Worm (Caenorhabditis elegans): ENCODE measurements around the gene C47A4.3.
A peak's percentile ranks its signal among the peaks of the same experiment; 100 is the strongest.

Gene C47A4.3

DNA sequence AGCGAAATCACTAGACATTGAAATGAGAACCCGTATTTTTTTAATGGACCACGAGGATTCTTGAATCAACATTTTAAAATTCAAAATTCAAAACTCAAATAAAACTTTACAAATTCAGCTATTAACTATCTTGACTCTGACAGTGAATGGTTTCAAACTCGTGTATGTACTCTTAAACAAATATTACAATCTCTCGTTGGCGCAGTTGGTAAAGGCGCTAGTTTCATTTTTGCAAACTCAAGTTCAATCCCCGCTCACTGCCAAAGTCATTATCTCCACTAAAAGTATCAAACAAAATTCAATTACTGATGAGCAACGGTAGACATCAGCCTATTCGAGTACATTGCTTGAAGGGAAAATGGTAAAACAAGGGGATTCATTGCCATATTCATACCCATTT is 40.7 kb downstream of the C47A4.3 start:
- peak; percentile 6 for TF ChIP-seq cnd-1 (tag; optimal IDR thresholded peaks at IDR 0.05)
- TF ChIP-seq nhr-2 (tag; optimal IDR thresholded peaks at IDR 0.05): no peak

DNA sequence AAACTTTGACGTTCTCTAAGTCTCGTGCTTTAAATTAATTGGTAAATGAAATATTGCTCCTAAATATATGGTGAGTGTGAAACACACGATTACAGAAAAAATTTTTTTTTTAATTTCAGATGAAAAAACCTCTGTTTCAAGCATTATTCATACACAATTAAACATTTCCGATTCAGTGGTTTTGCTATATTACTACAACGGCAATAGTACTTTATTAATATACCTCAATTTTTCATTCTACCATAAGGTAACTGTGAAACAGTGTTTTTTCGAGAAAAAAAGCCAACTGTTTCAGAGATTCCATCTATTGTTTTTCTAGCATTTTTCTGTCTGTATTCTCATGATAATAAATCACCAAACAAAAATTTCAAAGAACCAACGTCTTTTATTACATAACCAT is 41.3 kb downstream of the C47A4.3 start:
- no peak for TF ChIP-seq M03D4.4 (tag; optimal IDR thresholded peaks at IDR 0.05)
- no peak for TF ChIP-seq ceh-43 (GFP tag; optimal IDR thresholded peaks at IDR 0.05)

DNA sequence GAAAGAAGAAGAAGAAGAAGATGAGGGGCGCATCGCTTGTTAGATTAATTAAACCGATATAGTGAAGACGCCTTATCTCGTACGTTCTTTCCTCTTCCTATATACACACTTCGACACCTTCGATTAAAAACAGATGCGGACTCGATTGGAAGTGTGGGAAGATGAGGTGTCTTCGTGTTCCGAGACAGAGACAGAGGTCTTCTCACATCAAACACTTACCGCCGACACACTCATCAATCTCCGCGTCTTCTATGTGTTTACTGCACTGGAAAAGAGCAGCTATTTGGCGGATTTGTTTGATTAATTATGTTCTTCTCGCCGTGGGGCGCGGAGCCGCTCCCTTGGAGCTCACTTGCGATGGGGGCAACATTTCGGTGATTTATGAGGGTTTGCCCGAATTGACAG is 42.8 kb downstream of the C47A4.3 start:
- no peak for TF ChIP-seq flh-1 (GFP tag; optimal IDR thresholded peaks at IDR 0.05)
- TF ChIP-seq unc-62 (GFP tag; optimal IDR thresholded peaks at IDR 0.05): peak; percentile 98
- TF ChIP-seq unc-120 (tag; optimal IDR thresholded peaks at IDR 0.05; ENCODE audit: poor library complexity, severe bottlenecking): peak; percentile 41
- peak; percentile 87 for TF ChIP-seq elt-1 (tag; optimal IDR thresholded peaks at IDR 0.05; ENCODE audit: borderline replicate concordance, insufficient read depth)
- TF ChIP-seq mab-5 (tag; optimal IDR thresholded peaks at IDR 0.05): peak; percentile 56

- TF ChIP-seq nhr-12 (tag; optimal IDR thresholded peaks at IDR 0.05) (no peak), M03D4.4 (tag; optimal IDR thresholded peaks at IDR 0.05) (no peak), lin-32 (GFP tag; optimal IDR thresholded peaks at IDR 0.05) (no peak), cnd-1 (tag; optimal IDR thresholded peaks at IDR 0.05) (no peak), zip-8 (tag; optimal IDR thresholded peaks at IDR 0.05) (no peak), nhr-28 (tag; optimal IDR thresholded peaks at IDR 0.05) (no peak), ceh-83 (GFP tag; optimal IDR thresholded peaks at IDR 0.05) (no peak), lsy-2 (tag; optimal IDR thresholded peaks at IDR 0.05) (no peak), mls-2 (tag; optimal IDR thresholded peaks at IDR 0.05) (no peak), mep-1 (tag; optimal IDR thresholded peaks at IDR 0.05) (no peak), elt-3 (tag; optimal IDR thresholded peaks at IDR 0.05) (no peak), lin-13 (tag; optimal IDR thresholded peaks at IDR 0.05) (no peak), unc-120 (tag; optimal IDR thresholded peaks at IDR 0.05; ENCODE audit: poor library complexity, severe bottlenecking) (no peak), unc-62 (GFP tag; optimal IDR thresholded peaks at IDR 0.05) (no peak), ztf-11 (tag; optimal IDR thresholded peaks at IDR 0.05) (no peak), drap-1 (GFP tag; optimal IDR thresholded peaks at IDR 0.05) (no peak), tbx-8 (GFP tag; optimal IDR thresholded peaks at IDR 0.05) (no peak)
Measured at ce11 chrIV:13698603-13699002, 43.5 kb downstream of the C47A4.3 start, which contains the start of gene T23G4.127. TSS of gene T23G4.127 (minus strand) at chrIV:13698703.

DNA sequence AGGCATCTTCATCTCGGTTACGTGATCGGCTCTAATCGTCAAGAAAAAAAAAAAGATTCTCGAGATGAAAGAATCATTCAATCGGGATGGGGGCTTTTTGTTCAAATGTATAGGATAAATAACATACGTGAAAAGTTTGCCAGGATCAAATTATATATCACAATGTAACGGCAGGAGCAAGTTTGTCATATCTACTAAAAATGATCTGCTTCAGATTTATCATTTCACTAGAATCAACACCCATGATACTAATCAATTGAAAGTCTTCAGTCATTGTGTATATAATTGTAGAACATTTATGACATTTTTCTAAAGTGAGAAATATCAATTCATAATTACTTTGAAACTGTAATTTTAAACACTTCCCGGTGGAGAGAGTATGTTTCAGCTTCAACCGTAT is 45.2 kb downstream of the C47A4.3 start:
- TF ChIP-seq tbx-8 (GFP tag; optimal IDR thresholded peaks at IDR 0.05) (no peak), lsy-2 (tag; optimal IDR thresholded peaks at IDR 0.05) (no peak), lin-13 (tag; optimal IDR thresholded peaks at IDR 0.05) (no peak), pha-4 (tag; optimal IDR thresholded peaks at IDR 0.05) (no peak), mls-2 (tag; optimal IDR thresholded peaks at IDR 0.05) (no peak), elt-3 (tag; optimal IDR thresholded peaks at IDR 0.05) (no peak), elt-1 (tag; optimal IDR thresholded peaks at IDR 0.05; ENCODE audit: borderline replicate concordance, insufficient read depth) (no peak), mep-1 (tag; optimal IDR thresholded peaks at IDR 0.05) (no peak), nhr-2 (tag; optimal IDR thresholded peaks at IDR 0.05) (no peak), lin-32 (GFP tag; optimal IDR thresholded peaks at IDR 0.05) (no peak), unc-120 (tag; optimal IDR thresholded peaks at IDR 0.05; ENCODE audit: poor library complexity, severe bottlenecking) (no peak), flh-1 (GFP tag; optimal IDR thresholded peaks at IDR 0.05) (no peak), ceh-39 (tag; optimal IDR thresholded peaks at IDR 0.05) (no peak), nhr-28 (tag; optimal IDR thresholded peaks at IDR 0.05) (no peak), ceh-83 (GFP tag; optimal IDR thresholded peaks at IDR 0.05) (no peak), ces-1 (GFP tag; optimal IDR thresholded peaks at IDR 0.05) (no peak), blmp-1 (tag; optimal IDR thresholded peaks at IDR 0.05) (no peak), ceh-43 (GFP tag; optimal IDR thresholded peaks at IDR 0.05) (no peak), hlh-1 (tag; optimal IDR thresholded peaks at IDR 0.05) (no peak)

DNA sequence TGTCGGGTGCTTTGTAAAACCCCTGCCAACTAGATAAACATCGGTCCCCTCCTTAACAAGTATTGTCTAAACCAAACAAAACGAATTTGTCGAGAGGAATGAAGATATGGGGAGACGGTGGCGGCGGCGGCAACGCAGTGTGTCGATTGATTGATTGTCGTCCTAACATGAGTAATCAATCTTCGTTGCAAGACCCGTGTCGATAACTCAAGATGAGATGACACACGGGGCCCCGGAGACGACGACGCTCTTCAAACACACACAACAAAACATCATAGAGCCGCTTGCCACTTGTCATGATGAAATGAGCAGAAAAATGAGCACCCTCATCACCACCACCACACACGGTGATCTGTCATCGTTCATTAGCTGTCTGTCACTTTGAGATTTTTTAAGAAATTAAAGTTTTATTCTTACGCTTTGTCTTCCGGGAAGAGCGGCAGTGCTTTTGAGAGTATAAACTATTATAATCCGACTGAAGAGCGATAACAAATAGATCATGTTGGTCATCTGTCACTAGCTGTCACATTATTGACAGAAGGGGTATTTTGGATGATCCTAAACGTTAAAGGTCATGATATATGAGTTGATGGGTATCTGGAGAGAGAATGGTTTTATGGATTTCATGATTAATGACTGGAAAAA is 46.3 kb downstream of the C47A4.3 start:
- TF ChIP-seq snpc-4 (tag; optimal IDR thresholded peaks at IDR 0.05): no peak
- peak; percentile 33 for TF ChIP-seq unc-120 (tag; optimal IDR thresholded peaks at IDR 0.05; ENCODE audit: poor library complexity, severe bottlenecking)
- peak; percentile 44 for TF ChIP-seq hlh-1 (tag; optimal IDR thresholded peaks at IDR 0.05)
- TF ChIP-seq elt-1 (tag; optimal IDR thresholded peaks at IDR 0.05; ENCODE audit: borderline replicate concordance, insufficient read depth): peak; percentile 29
- TF ChIP-seq nhr-12 (tag; optimal IDR thresholded peaks at IDR 0.05): no peak
- TF ChIP-seq nhr-2 (tag; optimal IDR thresholded peaks at IDR 0.05): peak; percentile 82
- peak; percentile 99 for TF ChIP-seq unc-62 (GFP tag; optimal IDR thresholded peaks at IDR 0.05)
- peak; percentile 70 for TF ChIP-seq mab-5 (tag; optimal IDR thresholded peaks at IDR 0.05)

Data from whole organism, mixed stage, embryonic.